Worm (Caenorhabditis elegans) whole organism, L4 larva: ENCODE data around the gene ckk-1.

Experiments used
- D1046.2 ChIP-seq: fragments of 200-800 bp; sonication (Bioruptor generic); IDR thresholded peaks from 2 replicates; pipeline ENCODE4 v1.3.6; 2022; ENCODE audit warnings: missing genetic modification characterization, missing compliant biosample characterization
- F10B5.3 ChIP-seq: sonication (generic microtip); optimal IDR thresholded peaks from 2 replicates; lab custom pipeline; 2016; ENCODE audit warnings: mild to moderate bottlenecking, missing genetic modification characterization, missing compliant biosample characterization
- F44E2.7 ChIP-seq: fragments of 200-800 bp; sonication (Bioruptor generic); IDR thresholded peaks from 2 replicates; pipeline ENCODE4 v2.1.2; 2022; ENCODE audit warnings: missing genetic modification characterization, missing compliant biosample characterization
- F49E8.2 ChIP-seq: sonication (generic microtip); optimal IDR thresholded peaks from 2 replicates; lab custom pipeline; 2016; ENCODE audit warnings: missing compliant biosample characterization, mild to moderate bottlenecking, missing genetic modification characterization, borderline replicate concordance
- T20F7.1 ChIP-seq: fragments of 200-800 bp; sonication (Bioruptor generic); optimal IDR thresholded peaks from 2 replicates; lab custom pipeline; 2018; ENCODE audit warnings: mild to moderate bottlenecking, missing genetic modification characterization, missing compliant biosample characterization
- T26A8.4 ChIP-seq: fragments of 200-800 bp; sonication (Bioruptor generic); IDR thresholded peaks from 2 replicates; pipeline ENCODE4 v1.3.6; 2022; ENCODE audit warnings: missing genetic modification characterization, missing compliant biosample characterization
- Y105C5A.15 ChIP-seq: fragments of 200-800 bp; sonication (Bioruptor generic); IDR thresholded peaks from 2 replicates; pipeline ENCODE4 v1.3.6; 2022; ENCODE audit warnings: missing genetic modification characterization, missing compliant biosample characterization
- Y48G9A.11 ChIP-seq: fragments of 200-800 bp; sonication (Bioruptor generic); IDR thresholded peaks from 2 replicates; pipeline ENCODE4 v1.3.6; 2022; ENCODE audit warnings: missing genetic modification reagents, missing genetic modification characterization, missing compliant biosample characterization
- aly-2 ChIP-seq: sonication (generic microtip); optimal IDR thresholded peaks from 2 replicates; lab custom pipeline; 2018; ENCODE audit warnings: missing biosample characterization, missing genetic modification characterization
- ama-1 ChIP-seq: fragments of 150-350 bp; optimal IDR thresholded peaks from 2 replicates; lab custom pipeline; 2014; ENCODE audit warnings: inconsistent platforms, mixed read lengths
- arid-1 ChIP-seq: fragments of 200-800 bp; sonication (Bioruptor generic); conservative IDR thresholded peaks from 2 replicates; pipeline ENCODE4 v1.3.6; 2022; ENCODE audit warnings: missing genetic modification reagents, missing genetic modification characterization, missing compliant biosample characterization
- ctbp-1 ChIP-seq: fragments of 200-800 bp; sonication (Bioruptor generic); IDR thresholded peaks from 2 replicates; pipeline ENCODE4 v1.3.6; 2022; ENCODE audit warnings: missing genetic modification reagents, missing genetic modification characterization, missing compliant biosample characterization
- daf-12 ChIP-seq: fragments of 150-350 bp; optimal IDR thresholded peaks from 2 replicates; lab custom pipeline; 2014; ENCODE audit warnings: missing biosample characterization, missing genetic modification reagents, missing genetic modification characterization
- daf-16 ChIP-seq, 3 experiments: sonication (generic microtip); optimal IDR thresholded peaks; 2 replicates each; lab custom pipeline; 2016 to 2017; ENCODE audit warnings: missing genetic modification characterization in 3 of 3, missing genetic modification reagents in 3 of 3, mild to moderate bottlenecking in 2 of 3, missing compliant biosample characterization in 2 of 3, missing biosample characterization in 1 of 3, moderate library complexity in 1 of 3
- dpl-1 ChIP-seq: fragments of 150-350 bp; optimal IDR thresholded peaks from 2 replicates; lab custom pipeline; 2014; ENCODE audit warnings: missing biosample characterization, missing genetic modification reagents, missing genetic modification characterization
- duxl-1 ChIP-seq: sonication (generic microtip); optimal IDR thresholded peaks from 2 replicates; lab custom pipeline; 2016; ENCODE audit warnings: mild to moderate bottlenecking, missing genetic modification characterization, moderate library complexity, missing compliant biosample characterization; ENCODE audit not compliant: poor library complexity
- dve-1 ChIP-seq: sonication (generic microtip); optimal IDR thresholded peaks from 2 replicates; lab custom pipeline; 2017; ENCODE audit warnings: antibody characterized with exemption, mild to moderate bottlenecking, missing genetic modification characterization, missing compliant biosample characterization; ENCODE audit not compliant: insufficient read depth
- egl-43 ChIP-seq: fragments of 200-800 bp; sonication (Bioruptor generic); IDR thresholded peaks from 2 replicates; pipeline ENCODE4 v1.3.6; 2022; ENCODE audit warnings: missing genetic modification reagents, missing genetic modification characterization, missing compliant biosample characterization
- fkh-10 ChIP-seq: fragments of 150-350 bp; optimal IDR thresholded peaks from 2 replicates; lab custom pipeline; 2014; ENCODE audit warnings: missing biosample characterization, missing genetic modification reagents, missing genetic modification characterization
- hif-1 ChIP-seq, 2 experiments: sonication (generic microtip); optimal IDR thresholded peaks; 2 replicates each; lab custom pipeline; 2016 to 2017; ENCODE audit warnings: missing compliant biosample characterization in 2 of 2, missing genetic modification characterization in 2 of 2, missing genetic modification reagents in 2 of 2, missing genotype in 2 of 2, mild to moderate bottlenecking in 1 of 2
- hlh-11 ChIP-seq: fragments of 200-800 bp; sonication (Bioruptor generic); optimal IDR thresholded peaks from 2 replicates; lab custom pipeline; 2018; ENCODE audit warnings: mild to moderate bottlenecking, missing genetic modification characterization, missing compliant biosample characterization
- hlh-30 ChIP-seq: sonication (generic microtip); optimal IDR thresholded peaks from 2 replicates; lab custom pipeline; 2017; ENCODE audit warnings: antibody characterized with exemption, mild to moderate bottlenecking, missing genetic modification characterization, missing compliant biosample characterization; ENCODE audit not compliant: insufficient read depth
- lin-1 ChIP-seq: fragments of 200-800 bp; sonication (Bioruptor generic); IDR thresholded peaks from 2 replicates; pipeline ENCODE4 v1.3.6; 2022; ENCODE audit warnings: missing genetic modification reagents, missing genetic modification characterization, missing compliant biosample characterization
- lin-13 ChIP-seq: fragments of 150-350 bp; optimal IDR thresholded peaks from 2 replicates; lab custom pipeline; 2014; ENCODE audit warnings: missing biosample characterization, missing genetic modification reagents, missing genetic modification characterization
- lin-38 ChIP-seq: fragments of 200-800 bp; sonication (Bioruptor generic); IDR thresholded peaks from 2 replicates; pipeline ENCODE4 v1.3.6; 2022; ENCODE audit warnings: missing genetic modification reagents, missing genetic modification characterization, missing compliant biosample characterization
- lir-3 ChIP-seq: sonication (generic microtip); optimal IDR thresholded peaks from 2 replicates; lab custom pipeline; 2016; ENCODE audit warnings: mild to moderate bottlenecking, missing genetic modification characterization, missing compliant biosample characterization
- lsy-2 ChIP-seq, 2 experiments: fragments of 150-350 bp in 1 of 2; sonication (generic microtip) in 1 of 2; optimal IDR thresholded peaks; 2 replicates each; lab custom pipeline; 2014 to 2017; ENCODE audit warnings: missing biosample characterization in 2 of 2, missing genetic modification characterization in 2 of 2
- mep-1 ChIP-seq: fragments of 150-350 bp; sonication (generic microtip); optimal IDR thresholded peaks from 3 replicates; lab custom pipeline; 2014; ENCODE audit warnings: missing biosample characterization, missing genetic modification characterization
- mes-2 ChIP-seq: sonication (generic microtip); optimal IDR thresholded peaks from 2 replicates; lab custom pipeline; 2016; ENCODE audit warnings: missing genotype, mild to moderate bottlenecking, missing genetic modification characterization, missing compliant biosample characterization; ENCODE audit not compliant: poor library complexity, severe bottlenecking
- nhr-102 ChIP-seq: sonication (generic microtip); optimal IDR thresholded peaks from 2 replicates; lab custom pipeline; 2016; ENCODE audit warnings: mild to moderate bottlenecking, missing genetic modification characterization, moderate library complexity, missing compliant biosample characterization
- nhr-111 ChIP-seq: fragments of 200-800 bp; sonication (Bioruptor generic); optimal IDR thresholded peaks from 2 replicates; lab custom pipeline; 2018; ENCODE audit warnings: mild to moderate bottlenecking, missing genetic modification characterization, missing compliant biosample characterization
- nhr-42 ChIP-seq: fragments of 200-800 bp; sonication (Bioruptor generic); IDR thresholded peaks from 2 replicates; pipeline ENCODE4 v1.3.6; 2022; ENCODE audit warnings: missing genetic modification characterization, missing compliant biosample characterization
- nhr-48 ChIP-seq: sonication (generic microtip); optimal IDR thresholded peaks from 2 replicates; lab custom pipeline; 2016; ENCODE audit warnings: mild to moderate bottlenecking, missing genetic modification characterization, missing compliant biosample characterization
- nhr-77 ChIP-seq: fragments of 150-350 bp; optimal IDR thresholded peaks from 2 replicates; lab custom pipeline; 2014; ENCODE audit warnings: missing biosample characterization, missing genetic modification characterization
- php-3 ChIP-seq: fragments of 200-800 bp; sonication (Bioruptor generic); IDR thresholded peaks from 2 replicates; pipeline ENCODE4 v1.3.6; 2022; ENCODE audit warnings: missing genetic modification reagents, missing genetic modification characterization, missing compliant biosample characterization
- pqm-1 ChIP-seq: sonication (generic microtip); optimal IDR thresholded peaks from 2 replicates; lab custom pipeline; 2017; ENCODE audit warnings: missing biosample characterization, missing genetic modification characterization
- rbr-2 ChIP-seq: sonication (generic microtip); optimal IDR thresholded peaks from 2 replicates; lab custom pipeline; 2016; ENCODE audit warnings: missing genotype, missing genetic modification characterization, missing compliant biosample characterization
- sdz-12 ChIP-seq: fragments of 200-800 bp; sonication (Bioruptor generic); optimal IDR thresholded peaks from 2 replicates; lab custom pipeline; 2018; ENCODE audit warnings: mild to moderate bottlenecking, missing genetic modification characterization, missing compliant biosample characterization
- set-16 ChIP-seq: fragments of 200-800 bp; sonication (Bioruptor generic); IDR thresholded peaks from 2 replicates; pipeline ENCODE4 v1.3.6; 2022; ENCODE audit warnings: missing genetic modification reagents, missing genetic modification characterization, missing compliant biosample characterization
- skn-1 ChIP-seq: fragments of 150-350 bp; optimal IDR thresholded peaks from 2 replicates; lab custom pipeline; 2014; ENCODE audit warnings: missing biosample characterization, missing genetic modification characterization
- snpc-1.2 ChIP-seq: fragments of 200-800 bp; sonication (Bioruptor generic); IDR thresholded peaks from 2 replicates; pipeline ENCODE4 v1.3.6; 2022; ENCODE audit warnings: missing genetic modification reagents, missing genetic modification characterization, missing compliant biosample characterization
- snpc-4 ChIP-seq: fragments of 150-350 bp; optimal IDR thresholded peaks from 2 replicates; lab custom pipeline; 2014; ENCODE audit warnings: missing biosample characterization, missing genetic modification characterization
- spr-1 ChIP-seq: sonication (generic microtip); optimal IDR thresholded peaks from 2 replicates; lab custom pipeline; 2016; ENCODE audit warnings: mild to moderate bottlenecking, missing genetic modification characterization, missing compliant biosample characterization
- unc-130 ChIP-seq: sonication (generic microtip); optimal IDR thresholded peaks from 2 replicates; lab custom pipeline; 2016; ENCODE audit warnings: missing genetic modification reagents, missing genetic modification characterization, missing compliant biosample characterization
- vab-7 ChIP-seq: fragments of 200-800 bp; sonication (Bioruptor generic); IDR thresholded peaks from 2 replicates; pipeline ENCODE4 v1.3.6; 2022; ENCODE audit warnings: missing genetic modification reagents, missing genetic modification characterization, missing compliant biosample characterization
- zag-1 ChIP-seq: fragments of 150-350 bp; optimal IDR thresholded peaks from 2 replicates; lab custom pipeline; 2014; ENCODE audit warnings: missing biosample characterization, missing genetic modification characterization
- zip-2 ChIP-seq: fragments of 150-350 bp; optimal IDR thresholded peaks from 2 replicates; lab custom pipeline; 2014; ENCODE audit warnings: missing biosample characterization, missing genetic modification characterization

The ckk-1 gene

DNA sequence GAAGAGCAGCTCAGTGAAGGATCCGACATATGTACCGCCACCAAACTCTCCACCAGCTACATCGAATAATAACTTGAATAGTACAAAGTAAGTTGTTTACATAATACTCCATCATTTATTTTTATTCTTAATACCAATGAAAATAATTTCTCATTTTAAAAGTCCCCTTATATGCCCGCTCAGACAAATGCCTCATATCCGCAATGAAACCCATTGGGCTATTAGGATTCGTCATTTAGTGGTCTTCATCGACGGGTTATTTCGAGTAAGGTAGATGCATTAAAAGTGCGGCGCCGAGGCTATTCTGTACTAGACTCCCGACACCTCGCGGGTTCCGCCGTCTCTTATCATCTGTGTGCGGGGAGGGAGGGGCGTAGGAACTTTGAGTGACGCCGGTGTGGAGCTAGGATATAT, 18.4 kb downstream of the ckk-1 start:
- TF ChIP-seq zag-1 (tag; lab: Kevin White, UChicago) = no peak
- no peak for TF ChIP-seq nhr-77 (tag; lab: Kevin White, UChicago)
- peak; percentile 67 for TF ChIP-seq php-3 (GFP tag; lab: Robert Waterston, UW)
- TF ChIP-seq arid-1 (GFP tag; lab: Robert Waterston, UW) = peak; percentile 33; the same call in 1 of the 2 replicates
- TF ChIP-seq egl-43 (GFP tag; lab: Robert Waterston, UW) = no peak; the same call in 1 of the 2 replicates
- 0 out of 2 replicates have a peak, but pooled peaks have one; percentile 16 for TF ChIP-seq ctbp-1
- 0 out of 2 replicates have a peak, but pooled peaks have one; percentile 29 for TF ChIP-seq F44E2.7
- peak; percentile 41 for TF ChIP-seq F10B5.3 (tag; lab: Kevin White, UChicago)
- TF ChIP-seq rbr-2 (tag; lab: Kevin White, UChicago) = peak; percentile 32
- peak; percentile 21 for TF ChIP-seq dpl-1 (GFP tag; lab: Kevin White, UChicago)
- TF ChIP-seq unc-130 (GFP tag; lab: Kevin White, UChicago) = peak; percentile 64
- peak; percentile 88 for TF ChIP-seq lin-38 (GFP tag; lab: Robert Waterston, UW)
- no peak for TF ChIP-seq hif-1 (tag; optimal IDR thresholded peaks at IDR 0.05; lab: Kevin White, UChicago)
- TF ChIP-seq lin-1 (GFP tag; lab: Robert Waterston, UW) = 0 out of 2 replicates have a peak, but pooled peaks have one; percentile 44
- TF ChIP-seq F49E8.2 (tag; lab: Kevin White, UChicago) = peak; percentile 93
- TF ChIP-seq duxl-1 (tag; lab: Kevin White, UChicago) = peak; percentile 74
- peak; percentile 76 for TF ChIP-seq mes-2 (tag; lab: Kevin White, UChicago)
- no peak for TF ChIP-seq aly-2 (tag; lab: Kevin White, UChicago)
- TF ChIP-seq T26A8.4 (GFP tag; lab: Robert Waterston, UW) = peak; percentile 72
- TF ChIP-seq D1046.2 = no peak
- 0 out of 2 replicates have a peak, but pooled peaks have one; percentile 30 for TF ChIP-seq nhr-42 (GFP tag; lab: Robert Waterston, UW)
- no peak for TF ChIP-seq fkh-10
- TF ChIP-seq snpc-1.2 (GFP tag; lab: Robert Waterston, UW) = peak; percentile 84
- TF ChIP-seq lin-13 = peak; percentile 60
- peak; percentile 57 for TF ChIP-seq Y48G9A.11 (GFP tag; lab: Robert Waterston, UW)
- peak; percentile 50; the same call in 1 of the 2 replicates for TF ChIP-seq vab-7 (GFP tag; lab: Robert Waterston, UW)
- TF ChIP-seq ama-1 (lab: Kevin White, UChicago) = peak; percentile 88
- TF ChIP-seq pqm-1 (tag; lab: Kevin White, UChicago) = peak; percentile 46
- peak; percentile 9 for TF ChIP-seq zip-2 (tag; lab: Kevin White, UChicago)
- no peak for TF ChIP-seq daf-12 (tag; lab: Kevin White, UChicago)
- no peak for TF ChIP-seq T20F7.1 (GFP tag; lab: Kevin White, UChicago)
- peak; percentile 84 for TF ChIP-seq snpc-4 (tag; lab: Kevin White, UChicago)
- no peak for TF ChIP-seq spr-1 (tag; lab: Kevin White, UChicago)
- peak in 1 of 2 experiments; percentile 46 for TF ChIP-seq lsy-2 (tag; optimal IDR thresholded peaks at IDR 0.05; lab: Kevin White, UChicago)
- TF ChIP-seq set-16 (GFP tag; lab: Robert Waterston, UW) = peak; percentile 20; the same call in 1 of the 2 replicates
- TF ChIP-seq dve-1 = peak; percentile 60
- TF ChIP-seq lir-3 (tag; lab: Kevin White, UChicago) = no peak
- no peak for TF ChIP-seq nhr-111 (GFP tag; lab: Kevin White, UChicago)
- TF ChIP-seq hlh-11 (tag; lab: Kevin White, UChicago) = peak; percentile 35
- peak in 1 of 2 experiments; percentile 5 for TF ChIP-seq daf-16 (GFP tag; optimal IDR thresholded peaks at IDR 0.05; lab: Kevin White, UChicago)
- TF ChIP-seq daf-16 (tag; optimal IDR thresholded peaks at IDR 0.05; lab: Kevin White, UChicago) = peak; percentile 63
- TF ChIP-seq Y105C5A.15 (GFP tag; lab: Robert Waterston, UW) = 0 out of 2 replicates have a peak, but pooled peaks have one; percentile 20
- no peak for TF ChIP-seq skn-1 (tag; lab: Kevin White, UChicago)
- peak; percentile 62 for TF ChIP-seq nhr-102
- TF ChIP-seq nhr-48 (tag; lab: Kevin White, UChicago) = no peak
- peak; percentile 57 for TF ChIP-seq mep-1 (tag; lab: Kevin White, UChicago)
- peak; percentile 27 for TF ChIP-seq hlh-30 (tag; lab: Kevin White, UChicago)
- no peak for TF ChIP-seq sdz-12 (GFP tag; lab: Kevin White, UChicago)
